Worm (Caenorhabditis elegans): ENCODE measurements around the gene uaf-2.

- no peak for TF ChIP-seq him-1 (tag; optimal IDR thresholded peaks at IDR 0.05)
- no peak for TF ChIP-seq dao-5 (tag; optimal IDR thresholded peaks at IDR 0.05)
These were observed 7.9 kb upstream of the uaf-2 start for ce11 chrIV:17126512-17126911.
